Worm (Caenorhabditis elegans): Measurements from ENCODE around the gene pkg-2.

ce11 chrIV:8571138-8571537 is 50.4 kb downstream of the pkg-2 start, which contains the start of gene Y59H11AM.1:
- TF ChIP-seq vab-7 (GFP tag; IDR thresholded peaks at IDR 0.05), result no peak
- no peak for TF ChIP-seq aha-1 (tag)
- TF ChIP-seq aly-2 (tag; optimal IDR thresholded peaks at IDR 0.05), result no peak
- TF ChIP-seq zip-11 (GFP tag; IDR thresholded peaks at IDR 0.05), result no peak
- TF ChIP-seq mdl-1 (tag; optimal IDR thresholded peaks at IDR 0.05), result no peak
- TF ChIP-seq ZK546.5 (tag; optimal IDR thresholded peaks at IDR 0.05), result no peak
- TF ChIP-seq hmg-1.1 (GFP tag; IDR thresholded peaks at IDR 0.05), result no peak
- no peak for TF ChIP-seq F26F4.8 (GFP tag; conservative IDR thresholded peaks at IDR 0.05)
- TF ChIP-seq nhr-11 (tag; optimal IDR thresholded peaks at IDR 0.05), result no peak
- TF ChIP-seq zag-1 (tag; optimal IDR thresholded peaks at IDR 0.05), result no peak
